Worm (Caenorhabditis elegans) whole organism, L4 larva: ENCODE data around the gene Y69A2AR.50.

Experiments
- R02D3.7 ChIP-seq: fragments of 150-350 bp; sonication (generic microtip); optimal IDR thresholded peaks from 3 replicates; lab custom pipeline; 2014; ENCODE audit warnings: missing biosample characterization, missing genetic modification characterization
- T20F7.1 ChIP-seq: fragments of 200-800 bp; sonication (Bioruptor generic); optimal IDR thresholded peaks from 2 replicates; lab custom pipeline; 2018; ENCODE audit warnings: mild to moderate bottlenecking, missing genetic modification characterization, missing compliant biosample characterization
- T26A8.4 ChIP-seq: fragments of 200-800 bp; sonication (Bioruptor generic); IDR thresholded peaks from 2 replicates; pipeline ENCODE4 v1.3.6; 2022; ENCODE audit warnings: missing genetic modification characterization, missing compliant biosample characterization
- Y105C5A.15 ChIP-seq: fragments of 200-800 bp; sonication (Bioruptor generic); IDR thresholded peaks from 2 replicates; pipeline ENCODE4 v1.3.6; 2022; ENCODE audit warnings: missing genetic modification characterization, missing compliant biosample characterization
- ceh-28 ChIP-seq: fragments of 150-350 bp; optimal IDR thresholded peaks from 2 replicates; lab custom pipeline; 2014; ENCODE audit warnings: missing biosample characterization, missing genetic modification reagents, missing genetic modification characterization
- ceh-62 ChIP-seq: sonication (generic microtip); optimal IDR thresholded peaks from 2 replicates; lab custom pipeline; 2017; ENCODE audit warnings: missing biosample characterization, missing genetic modification characterization
- ces-1 ChIP-seq: fragments of 150-350 bp; sonication (generic microtip); optimal IDR thresholded peaks from 4 replicates; lab custom pipeline; 2014; ENCODE audit warnings: missing biosample characterization, missing genetic modification reagents, missing genetic modification characterization
- daf-19 ChIP-seq: fragments of 200-800 bp; sonication (Bioruptor generic); conservative IDR thresholded peaks from 2 replicates; pipeline ENCODE4 v1.3.6; 2022; ENCODE audit warnings: missing genetic modification characterization, missing compliant biosample characterization
- daf-8 ChIP-seq: fragments of 200-800 bp; sonication (Bioruptor generic); IDR thresholded peaks from 2 replicates; pipeline ENCODE4 v1.3.6; 2022; ENCODE audit warnings: missing genetic modification characterization, missing compliant biosample characterization
- dmd-8 ChIP-seq: fragments of 200-800 bp; sonication (Bioruptor generic); IDR thresholded peaks from 2 replicates; pipeline ENCODE4 v1.3.6; 2022; ENCODE audit warnings: missing genetic modification characterization, missing compliant biosample characterization
- dpl-1 ChIP-seq: fragments of 150-350 bp; optimal IDR thresholded peaks from 2 replicates; lab custom pipeline; 2014; ENCODE audit warnings: missing biosample characterization, missing genetic modification reagents, missing genetic modification characterization
- duxl-1 ChIP-seq: sonication (generic microtip); optimal IDR thresholded peaks from 2 replicates; lab custom pipeline; 2016; ENCODE audit warnings: mild to moderate bottlenecking, missing genetic modification characterization, moderate library complexity, missing compliant biosample characterization; ENCODE audit not compliant: poor library complexity
- egl-43 ChIP-seq: fragments of 200-800 bp; sonication (Bioruptor generic); IDR thresholded peaks from 2 replicates; pipeline ENCODE4 v1.3.6; 2022; ENCODE audit warnings: missing genetic modification reagents, missing genetic modification characterization, missing compliant biosample characterization
- hlh-11 ChIP-seq: fragments of 200-800 bp; sonication (Bioruptor generic); optimal IDR thresholded peaks from 2 replicates; lab custom pipeline; 2018; ENCODE audit warnings: mild to moderate bottlenecking, missing genetic modification characterization, missing compliant biosample characterization
- hmg-1.1 ChIP-seq: fragments of 200-800 bp; sonication (Bioruptor generic); IDR thresholded peaks from 2 replicates; pipeline ENCODE4 v1.3.6; 2022; ENCODE audit warnings: missing genetic modification reagents, missing genetic modification characterization, missing compliant biosample characterization
- lin-15B ChIP-seq: fragments of 150-350 bp; sonication (generic microtip); optimal IDR thresholded peaks from 3 replicates; lab custom pipeline; 2014; ENCODE audit warnings: missing biosample characterization, missing genetic modification characterization
- madf-5 ChIP-seq, 2 experiments: fragments of 200-800 bp; sonication (Bioruptor generic); IDR thresholded peaks; 2 replicates each; pipeline ENCODE4 v1.3.6; 2022; ENCODE audit warnings: missing compliant biosample characterization in 2 of 2, missing genetic modification characterization in 2 of 2
- madf-9 ChIP-seq: fragments of 200-800 bp; sonication (Bioruptor generic); conservative IDR thresholded peaks from 2 replicates; pipeline ENCODE4 v1.3.6; 2022; ENCODE audit warnings: missing genetic modification reagents, missing genetic modification characterization, missing compliant biosample characterization
- mxl-2 ChIP-seq: fragments of 200-800 bp; sonication (Bioruptor generic); conservative IDR thresholded peaks from 2 replicates; pipeline ENCODE4 v1.3.6; 2022; ENCODE audit warnings: missing genetic modification reagents, missing genetic modification characterization, missing compliant biosample characterization
- nhr-237 ChIP-seq: sonication (generic microtip); optimal IDR thresholded peaks from 2 replicates; lab custom pipeline; 2017; ENCODE audit warnings: missing biosample characterization, missing genetic modification characterization
- nhr-25 ChIP-seq: sonication (generic microtip); optimal IDR thresholded peaks from 2 replicates; lab custom pipeline; 2017; ENCODE audit warnings: missing genetic modification characterization, mild to moderate bottlenecking, missing compliant biosample characterization, antibody characterized with exemption, moderate library complexity, borderline replicate concordance; ENCODE audit not compliant: insufficient read depth
- nhr-41 ChIP-seq: fragments of 200-800 bp; sonication (Bioruptor generic); IDR thresholded peaks from 2 replicates; pipeline ENCODE4 v1.3.6; 2022; ENCODE audit warnings: missing genetic modification reagents, missing genetic modification characterization, missing compliant biosample characterization
- nhr-76 ChIP-seq: fragments of 150-350 bp; optimal IDR thresholded peaks from 2 replicates; lab custom pipeline; 2014; ENCODE audit warnings: missing biosample characterization, missing genetic modification characterization
- pha-4 ChIP-seq, 2 experiments: fragments of 150-350 bp in 1 of 2; fragments of 200-800 bp in 1 of 2; sonication (Bioruptor generic) in 1 of 2; IDR thresholded peaks in 1 of 2; optimal IDR thresholded peaks in 1 of 2; 2 replicates each; pipeline versions ENCODE4 v1.3.6 to Lab custom; 2014 to 2022; ENCODE audit warnings: missing genetic modification characterization in 2 of 2, missing genetic modification reagents in 2 of 2, missing biosample characterization in 1 of 2, missing compliant biosample characterization in 1 of 2
- php-3 ChIP-seq: fragments of 200-800 bp; sonication (Bioruptor generic); IDR thresholded peaks from 2 replicates; pipeline ENCODE4 v1.3.6; 2022; ENCODE audit warnings: missing genetic modification reagents, missing genetic modification characterization, missing compliant biosample characterization
- pqm-1 ChIP-seq: sonication (generic microtip); optimal IDR thresholded peaks from 2 replicates; lab custom pipeline; 2017; ENCODE audit warnings: missing biosample characterization, missing genetic modification characterization
- rbr-2 ChIP-seq: sonication (generic microtip); optimal IDR thresholded peaks from 2 replicates; lab custom pipeline; 2016; ENCODE audit warnings: missing genotype, missing genetic modification characterization, missing compliant biosample characterization
- set-16 ChIP-seq: fragments of 200-800 bp; sonication (Bioruptor generic); IDR thresholded peaks from 2 replicates; pipeline ENCODE4 v1.3.6; 2022; ENCODE audit warnings: missing genetic modification reagents, missing genetic modification characterization, missing compliant biosample characterization
- zag-1 ChIP-seq: fragments of 150-350 bp; optimal IDR thresholded peaks from 2 replicates; lab custom pipeline; 2014; ENCODE audit warnings: missing biosample characterization, missing genetic modification characterization
- zfp-3 ChIP-seq: fragments of 200-800 bp; sonication (Bioruptor generic); conservative IDR thresholded peaks from 2 replicates; pipeline ENCODE4 v1.3.6; 2022; ENCODE audit warnings: missing genetic modification reagents, missing genetic modification characterization, missing compliant biosample characterization
- ztf-11 ChIP-seq: fragments of 150-350 bp; optimal IDR thresholded peaks from 2 replicates; lab custom pipeline; 2014; ENCODE audit warnings: missing biosample characterization, missing genetic modification characterization

Gene Y69A2AR.50

ce11 chrIV:2562071-2562470, at the start of gene Y69A2AR.50:
Gene Y69A2AR.50, plus strand, starts transcription at chrIV:2562371.
- TF ChIP-seq zfp-3 (GFP tag; lab: Robert Waterston, UW) (no peak), daf-19 (GFP tag; lab: Robert Waterston, UW) (no peak), hlh-11 (tag; lab: Kevin White, UChicago) (no peak), R02D3.7 (no peak), set-16 (no peak), lin-15B (tag; lab: Kevin White, UChicago) (no peak), Y105C5A.15 (GFP tag; lab: Robert Waterston, UW) (no peak), rbr-2 (tag; lab: Kevin White, UChicago) (no peak), T20F7.1 (GFP tag; lab: Kevin White, UChicago) (no peak), dmd-8 (GFP tag; lab: Robert Waterston, UW) (no peak), nhr-41 (GFP tag; lab: Robert Waterston, UW) (no peak), mxl-2 (GFP tag; lab: Robert Waterston, UW) (no peak), T26A8.4 (GFP tag; lab: Robert Waterston, UW) (no peak), php-3 (no peak), pha-4 (GFP tag; IDR thresholded peaks at IDR 0.05; lab: Robert Waterston, UW) (no peak), pha-4 (tag; optimal IDR thresholded peaks at IDR 0.05; lab: Kevin White, UChicago) (no peak), egl-43 (GFP tag; lab: Robert Waterston, UW) (no peak), nhr-76 (tag; lab: Kevin White, UChicago) (no peak)

- TF ChIP-seq ceh-28 (peak; percentile 66), hmg-1.1 (GFP tag; lab: Robert Waterston, UW) (no peak), dpl-1 (GFP tag; lab: Kevin White, UChicago) (no peak)
Measured at ce11 chrIV:2526836-2527235, 35.3 kb upstream of the Y69A2AR.50 start.

- TF ChIP-seq ceh-28 = peak; percentile 15
Measured at ce11 chrIV:2528741-2529140, 33.4 kb upstream of the Y69A2AR.50 start.

- peak; percentile 79 for TF ChIP-seq ceh-28
- no peak for TF ChIP-seq duxl-1 (tag; lab: Kevin White, UChicago)
- no peak for TF ChIP-seq madf-5 (GFP tag; IDR thresholded peaks at IDR 0.05; lab: Robert Waterston, UW)
- TF ChIP-seq pqm-1 (tag; lab: Kevin White, UChicago) = no peak
- TF ChIP-seq zag-1 (tag; lab: Kevin White, UChicago) = no peak
- no peak for TF ChIP-seq ztf-11
Measured at ce11 chrIV:2529281-2529680, 32.9 kb upstream of the Y69A2AR.50 start.

- TF ChIP-seq ceh-62 (tag; lab: Kevin White, UChicago) = no peak
- peak; percentile 77 for TF ChIP-seq ceh-28
- TF ChIP-seq, all 104 proteins: peak for 1
Measured at ce11 chrIV:2530285-2530684, 31.9 kb upstream of the Y69A2AR.50 start.

- TF ChIP-seq madf-9 (GFP tag; lab: Robert Waterston, UW) = no peak
- TF ChIP-seq nhr-76 (tag; lab: Kevin White, UChicago) = no peak
- TF ChIP-seq daf-8 = no peak
- no peak for TF ChIP-seq nhr-25 (tag; lab: Kevin White, UChicago)
- peak; percentile 13 for TF ChIP-seq ces-1 (GFP tag; lab: Kevin White, UChicago)
- no peak for TF ChIP-seq nhr-237 (tag; lab: Kevin White, UChicago)
- no peak for TF ChIP-seq php-3
Measured at ce11 chrIV:2537741-2538140, 24.4 kb upstream of the Y69A2AR.50 start.
